In the genomic region with DNA sequence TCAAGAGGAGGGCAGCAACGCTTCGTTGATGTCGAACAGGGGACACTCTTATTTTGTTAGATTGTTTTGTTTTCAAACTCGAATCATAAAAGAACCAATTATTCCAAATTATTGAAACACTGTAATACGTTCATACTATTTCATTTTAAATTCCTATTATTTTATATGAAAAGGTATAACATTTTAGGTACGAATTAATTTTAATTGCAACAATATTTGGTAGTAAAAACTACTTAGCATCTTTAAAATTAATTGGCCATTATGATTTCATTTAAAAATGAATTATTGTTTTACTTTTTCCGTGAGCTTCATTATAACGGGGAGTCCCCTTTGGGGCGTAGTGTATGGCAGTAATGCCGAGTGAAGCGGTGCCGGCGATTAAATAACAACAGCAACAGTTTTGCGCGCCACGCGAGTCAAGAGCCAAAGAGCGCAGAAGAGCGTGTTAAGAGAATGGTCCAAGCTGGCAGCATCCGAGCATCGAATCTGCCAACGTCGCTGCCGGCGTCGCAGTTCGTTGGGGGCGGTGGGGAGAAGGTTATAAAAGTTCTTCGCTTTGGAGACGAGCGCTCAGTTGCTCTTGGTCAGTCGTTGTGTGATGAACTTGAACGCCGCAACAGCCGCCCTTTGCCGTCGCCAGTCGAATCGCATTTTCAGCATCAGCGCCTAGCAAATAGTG, we compare ENCODE assay signal across 5 fruit fly cellular contexts.
A peak's percentile ranks its signal among the peaks of the same experiment; 100 is the strongest.
TF ChIP-seq lines count a peak whose summit lies in the region.

No protein-coding gene starts in this region.

TF ChIP-seq in whole organism, adult, 20 proteins besides CTCF, POLR2A, EP300 and RAD21 (continued from another document):
- TF ChIP-seq Clk (GFP tag; optimal IDR thresholded peaks at IDR 0.05; lab: Kevin White, UChicago): no peak
- no peak for TF ChIP-seq Crg-1 (GFP tag; optimal IDR thresholded peaks at IDR 0.05; lab: Kevin White, UChicago)
- TF ChIP-seq ovo (GFP tag; optimal IDR thresholded peaks at IDR 0.05; lab: Kevin White, UChicago): no peak

TF ChIP-seq in whole organism, embryonic, 481 proteins besides CTCF, POLR2A, EP300 and RAD21 (continued from another document and continues in another):
- TF ChIP-seq C15 (GFP tag; IDR thresholded peaks at IDR 0.05; lab: Robert Waterston, UW) (no peak), CG7963 (GFP tag; IDR thresholded peaks at IDR 0.05; lab: Robert Waterston, UW; ENCODE audit: partially characterized antibody) (no peak), CG1603 (tag; optimal IDR thresholded peaks at IDR 0.05; lab: Kevin White, UChicago) (no peak), unpg (GFP tag; optimal IDR thresholded peaks at IDR 0.05; lab: Kevin White, UChicago) (peak; percentile 30), ranshi (GFP tag; IDR thresholded peaks at IDR 0.05; lab: Robert Waterston, UW) (no peak), kay (GFP tag; optimal IDR thresholded peaks at IDR 0.05; lab: Kevin White, UChicago) (no peak), hkb (optimal IDR thresholded peaks at IDR 0.05; lab: Kevin White, UChicago) (no peak), hkb (GFP tag; IDR thresholded peaks at IDR 0.05; lab: Robert Waterston, UW) (no peak; the same call in 1 of the 2 replicates), CG9797 (GFP tag; optimal IDR thresholded peaks at IDR 0.05; lab: Kevin White, UChicago) (no peak), Meics (GFP tag; optimal IDR thresholded peaks at IDR 0.05; lab: Kevin White, UChicago) (peak; percentile 64), her (GFP tag; optimal IDR thresholded peaks at IDR 0.05; lab: Kevin White, UChicago) (peak; percentile 40), CG11723 (GFP tag; optimal IDR thresholded peaks at IDR 0.05; lab: Kevin White, UChicago) (no peak), nerfin-2 (GFP tag; IDR thresholded peaks at IDR 0.05; lab: Robert Waterston, UW; ENCODE audit: partially characterized antibody) (no peak), CG12219 (GFP tag; optimal IDR thresholded peaks at IDR 0.05; lab: Kevin White, UChicago) (no peak), CG10321 (GFP tag; IDR thresholded peaks at IDR 0.05; lab: Robert Waterston, UW) (no peak), CG13894 (tag; optimal IDR thresholded peaks at IDR 0.05; lab: Kevin White, UChicago) (peak; percentile 5), hth (optimal IDR thresholded peaks at IDR 0.05; lab: Kevin White, UChicago) (no peak), lab (GFP tag; optimal IDR thresholded peaks at IDR 0.05; lab: Kevin White, UChicago) (peak; percentile 50), E2f2 (GFP tag; IDR thresholded peaks at IDR 0.05; lab: Robert Waterston, UW) (no peak), sens-2 (GFP tag; IDR thresholded peaks at IDR 0.05; lab: Robert Waterston, UW) (no peak), Optix (GFP tag; IDR thresholded peaks at IDR 0.05; lab: Robert Waterston, UW) (no peak), ATbp (GFP tag; optimal IDR thresholded peaks at IDR 0.05; lab: Kevin White, UChicago) (peak; percentile 39), Atf-2 (GFP tag; optimal IDR thresholded peaks at IDR 0.05; lab: Kevin White, UChicago) (peak; percentile 23), CG34422 (GFP tag; IDR thresholded peaks at IDR 0.05; lab: Robert Waterston, UW) (no peak; the same call in 2 of the 3 replicates), emc (GFP tag; optimal IDR thresholded peaks at IDR 0.05; lab: Kevin White, UChicago) (no peak), lola (GFP tag; optimal IDR thresholded peaks at IDR 0.05; lab: Kevin White, UChicago) (no peak), CG7928 (GFP tag; optimal IDR thresholded peaks at IDR 0.05; lab: Kevin White, UChicago) (no peak), CG17186 (GFP tag; optimal IDR thresholded peaks at IDR 0.05; lab: Kevin White, UChicago) (no peak), sob (GFP tag; IDR thresholded peaks at IDR 0.05; lab: Robert Waterston, UW) (peak; percentile 50; the same call in 1 of the 2 replicates), CG10654 (GFP tag; optimal IDR thresholded peaks at IDR 0.05; lab: Kevin White, UChicago) (no peak), CG12769 (tag; optimal IDR thresholded peaks at IDR 0.05; lab: Kevin White, UChicago) (no peak)

TF ChIP-seq in whole organism, prepupa, 60 proteins besides CTCF, POLR2A, EP300 and RAD21 (continued from another document and continues in another):
- TF ChIP-seq Gug (GFP tag; IDR thresholded peaks at IDR 0.05; lab: Robert Waterston, UW) (no peak), CG6808 (GFP tag; optimal IDR thresholded peaks at IDR 0.05; lab: Kevin White, UChicago) (peak; percentile 63), CG11902 (GFP tag; optimal IDR thresholded peaks at IDR 0.05; lab: Kevin White, UChicago) (peak; percentile 8), CG32006 (GFP tag; optimal IDR thresholded peaks at IDR 0.05; lab: Kevin White, UChicago) (peak; percentile 77), Hr4 (GFP tag; optimal IDR thresholded peaks at IDR 0.05; lab: Kevin White, UChicago) (peak; percentile 70), Blimp-1 (GFP tag; optimal IDR thresholded peaks at IDR 0.05; lab: Kevin White, UChicago) (peak; percentile 47), acj6 (GFP tag; optimal IDR thresholded peaks at IDR 0.05; lab: Kevin White, UChicago) (peak; percentile 61), CG16779 (tag; optimal IDR thresholded peaks at IDR 0.05; lab: Kevin White, UChicago) (peak; percentile 28), CG6792 (GFP tag; optimal IDR thresholded peaks at IDR 0.05; lab: Kevin White, UChicago) (peak; percentile 60), Met (GFP tag; optimal IDR thresholded peaks at IDR 0.05; lab: Kevin White, UChicago) (peak; percentile 75), CG8632 (GFP tag; optimal IDR thresholded peaks at IDR 0.05; lab: Kevin White, UChicago) (peak; percentile 69), CG10669 (GFP tag; optimal IDR thresholded peaks at IDR 0.05; lab: Kevin White, UChicago) (peak; percentile 57), Ets21C (GFP tag; optimal IDR thresholded peaks at IDR 0.05; lab: Kevin White, UChicago) (peak; percentile 48), CG8119 (GFP tag; IDR thresholded peaks at IDR 0.05; lab: Robert Waterston, UW) (peak; percentile 72; the same call in 2 of the 3 replicates), Lpt (GFP tag; optimal IDR thresholded peaks at IDR 0.05; lab: Kevin White, UChicago) (peak; percentile 26), CG6854 (GFP tag; optimal IDR thresholded peaks at IDR 0.05; lab: Kevin White, UChicago) (no peak), CG4318 (GFP tag; optimal IDR thresholded peaks at IDR 0.05; lab: Kevin White, UChicago) (peak; percentile 31), CG15336 (GFP tag; IDR thresholded peaks at IDR 0.05; lab: Robert Waterston, UW) (peak; percentile 79; the same call in 1 of the 2 replicates), CG31627 (GFP tag; optimal IDR thresholded peaks at IDR 0.05; lab: Kevin White, UChicago) (peak; percentile 52), fd59A (GFP tag; optimal IDR thresholded peaks at IDR 0.05; lab: Kevin White, UChicago) (peak; percentile 57), CG9139 (GFP tag; optimal IDR thresholded peaks at IDR 0.05; lab: Kevin White, UChicago) (no peak), Eip75B (GFP tag; optimal IDR thresholded peaks at IDR 0.05; lab: Kevin White, UChicago) (peak; percentile 70), Smox (GFP tag; optimal IDR thresholded peaks at IDR 0.05; lab: Kevin White, UChicago) (peak; percentile 72), Ets96B (tag; optimal IDR thresholded peaks at IDR 0.05; lab: Kevin White, UChicago) (peak; percentile 55), CG6163 (GFP tag; IDR thresholded peaks at IDR 0.05; lab: Robert Waterston, UW) (peak; percentile 45; the same call in 1 of the 3 replicates), CG7368 (GFP tag; optimal IDR thresholded peaks at IDR 0.05; lab: Kevin White, UChicago) (peak; percentile 3), esn (GFP tag; optimal IDR thresholded peaks at IDR 0.05; lab: Kevin White, UChicago) (peak; percentile 81), CG11762 (GFP tag; optimal IDR thresholded peaks at IDR 0.05; lab: Kevin White, UChicago; ENCODE audit: insufficient read depth) (peak; percentile 66), pdm3 (GFP tag; optimal IDR thresholded peaks at IDR 0.05; lab: Kevin White, UChicago) (peak; percentile 66), dac (GFP tag; optimal IDR thresholded peaks at IDR 0.05; lab: Kevin White, UChicago) (peak; percentile 45)

TF ChIP-seq in whole organism, pupa, 21 proteins besides CTCF, POLR2A, EP300 and RAD21 (continued from another document):
- peak; percentile 54 for TF ChIP-seq CG9948 (tag; optimal IDR thresholded peaks at IDR 0.05; lab: Kevin White, UChicago)
- TF ChIP-seq Ets98B (GFP tag; IDR thresholded peaks at IDR 0.05; lab: Robert Waterston, UW): peak; percentile 17; the same call in 1 of the 2 replicates
- TF ChIP-seq fd96Ca (GFP tag; IDR thresholded peaks at IDR 0.05; lab: Robert Waterston, UW): 0 out of 3 replicates have a peak, but pooled peaks have one; percentile 48
TF ChIP-seq in whole organism, pupa: peak in this region for 17.

TF ChIP-seq in whole organism, wandering third instar larva, 38 proteins besides CTCF, POLR2A, EP300 and RAD21 (continued from another document):
- TF ChIP-seq foxo (GFP tag; optimal IDR thresholded peaks at IDR 0.05; lab: Kevin White, UChicago) (peak in 1 of 2 experiments; percentile 67), rgr (GFP tag; optimal IDR thresholded peaks at IDR 0.05; lab: Kevin White, UChicago) (peak; percentile 51), Rel (GFP tag; optimal IDR thresholded peaks at IDR 0.05; lab: Kevin White, UChicago) (no peak), Rel (tag; optimal IDR thresholded peaks at IDR 0.05; lab: Kevin White, UChicago) (peak; percentile 89), dmrt93B (GFP tag; optimal IDR thresholded peaks at IDR 0.05; lab: Kevin White, UChicago) (peak; percentile 33), sage (GFP tag; optimal IDR thresholded peaks at IDR 0.05; lab: Kevin White, UChicago) (no peak), ey (GFP tag; optimal IDR thresholded peaks at IDR 0.05; lab: Kevin White, UChicago) (peak; percentile 65), br (GFP tag; optimal IDR thresholded peaks at IDR 0.05; lab: Kevin White, UChicago) (peak; percentile 42), fru (GFP tag; optimal IDR thresholded peaks at IDR 0.05; lab: Kevin White, UChicago) (peak; percentile 97), lola (GFP tag; optimal IDR thresholded peaks at IDR 0.05; lab: Kevin White, UChicago) (no peak), Dfd (GFP tag; optimal IDR thresholded peaks at IDR 0.05; lab: Kevin White, UChicago) (no peak), N (GFP tag; optimal IDR thresholded peaks at IDR 0.05; lab: Kevin White, UChicago) (no peak), sv (GFP tag; optimal IDR thresholded peaks at IDR 0.05; lab: Kevin White, UChicago) (peak; percentile 33), Hr78 (GFP tag; optimal IDR thresholded peaks at IDR 0.05; lab: Kevin White, UChicago) (no peak), woc (GFP tag; optimal IDR thresholded peaks at IDR 0.05; lab: Kevin White, UChicago) (peak; percentile 62), HLH106 (tag; optimal IDR thresholded peaks at IDR 0.05; lab: Kevin White, UChicago) (peak; percentile 61), psq (GFP tag; optimal IDR thresholded peaks at IDR 0.05; lab: Kevin White, UChicago) (peak; percentile 58), Vsx2 (GFP tag; optimal IDR thresholded peaks at IDR 0.05; lab: Kevin White, UChicago; ENCODE audit: partially characterized antibody) (peak; percentile 1), pan (optimal IDR thresholded peaks at IDR 0.05; lab: Kevin White, UChicago) (no peak), brk (GFP tag; optimal IDR thresholded peaks at IDR 0.05; lab: Kevin White, UChicago) (no peak)
